Worm (Caenorhabditis elegans): ENCODE measurements around the gene F53B1.3.

ce11 chrX:2116304-2116867 is 11.0 kb downstream of the F53B1.3 start:
- no peak for TF ChIP-seq ceh-82 (tag; optimal IDR thresholded peaks at IDR 0.05)
- TF ChIP-seq sox-4 (tag; optimal IDR thresholded peaks at IDR 0.05) = no peak
- no peak for TF ChIP-seq lin-13 (GFP tag; optimal IDR thresholded peaks at IDR 0.05)

All from whole organism, L1 larva.